Worm (Caenorhabditis elegans) whole organism, mixed stage, embryonic: ENCODE data around the gene K10G6.5.
A peak's percentile ranks its signal among the peaks of the same experiment; 100 is the strongest.

Experiments
- M03D4.4 ChIP-seq: sonication (generic microtip); optimal IDR thresholded peaks from 2 replicates; lab custom pipeline; 2017; ENCODE audit warnings: mild to moderate bottlenecking, missing genetic modification characterization, missing compliant biosample characterization
- bed-3 ChIP-seq: fragments of 200-800 bp; sonication (Bioruptor generic); optimal IDR thresholded peaks from 3 replicates; lab custom pipeline; 2018; ENCODE audit warnings: mild to moderate bottlenecking, missing genetic modification characterization, moderate library complexity, missing compliant biosample characterization
- blmp-1 ChIP-seq: fragments of 150-350 bp; optimal IDR thresholded peaks from 2 replicates; lab custom pipeline; 2014; ENCODE audit warnings: missing biosample characterization, missing genetic modification characterization
- ceh-39 ChIP-seq: fragments of 150-350 bp; optimal IDR thresholded peaks from 2 replicates; lab custom pipeline; 2014; ENCODE audit warnings: missing biosample characterization, missing genetic modification characterization
- ceh-43 ChIP-seq: fragments of 200-800 bp; sonication (Bioruptor generic); optimal IDR thresholded peaks from 2 replicates; lab custom pipeline; 2018; ENCODE audit warnings: mild to moderate bottlenecking, missing genetic modification characterization, moderate library complexity, missing compliant biosample characterization
- ceh-83 ChIP-seq: fragments of 200-800 bp; sonication (Bioruptor generic); optimal IDR thresholded peaks from 2 replicates; lab custom pipeline; 2018; ENCODE audit warnings: mild to moderate bottlenecking, missing genetic modification characterization, missing compliant biosample characterization
- ces-1 ChIP-seq: fragments of 150-350 bp; optimal IDR thresholded peaks from 2 replicates; lab custom pipeline; 2014; ENCODE audit warnings: missing biosample characterization, missing genetic modification reagents, missing genetic modification characterization
- cnd-1 ChIP-seq: fragments of 200-800 bp; sonication (Bioruptor generic); optimal IDR thresholded peaks from 2 replicates; lab custom pipeline; 2018; ENCODE audit warnings: mild to moderate bottlenecking, missing genetic modification characterization, missing compliant biosample characterization
- elt-1 ChIP-seq: sonication (generic microtip); optimal IDR thresholded peaks from 2 replicates; lab custom pipeline; 2017; ENCODE audit warnings: missing genetic modification characterization, mild to moderate bottlenecking, missing compliant biosample characterization, antibody characterized with exemption, moderate library complexity, borderline replicate concordance; ENCODE audit not compliant: insufficient read depth
- elt-3 ChIP-seq: fragments of 150-350 bp; optimal IDR thresholded peaks from 2 replicates; lab custom pipeline; 2014; ENCODE audit warnings: missing biosample characterization, missing genetic modification characterization
- flh-1 ChIP-seq: fragments of 200-800 bp; sonication (Bioruptor generic); optimal IDR thresholded peaks from 2 replicates; lab custom pipeline; 2018; ENCODE audit warnings: mild to moderate bottlenecking, missing genetic modification characterization, moderate library complexity, missing compliant biosample characterization
- ham-2 ChIP-seq: fragments of 200-800 bp; sonication (Bioruptor generic); optimal IDR thresholded peaks from 2 replicates; lab custom pipeline; 2018; ENCODE audit warnings: mild to moderate bottlenecking, missing genetic modification characterization, missing compliant biosample characterization
- hlh-1 ChIP-seq: fragments of 150-350 bp; optimal IDR thresholded peaks from 2 replicates; lab custom pipeline; 2014; ENCODE audit warnings: missing biosample characterization, missing genetic modification reagents, missing genetic modification characterization
- lin-13 ChIP-seq: fragments of 150-350 bp; optimal IDR thresholded peaks from 2 replicates; lab custom pipeline; 2014; ENCODE audit warnings: missing biosample characterization, missing genetic modification characterization
- lin-32 ChIP-seq: fragments of 200-800 bp; sonication (Bioruptor generic); optimal IDR thresholded peaks from 2 replicates; lab custom pipeline; 2018; ENCODE audit warnings: mild to moderate bottlenecking, missing genetic modification characterization, missing compliant biosample characterization
- lsy-2 ChIP-seq: fragments of 150-350 bp; optimal IDR thresholded peaks from 2 replicates; lab custom pipeline; 2014; ENCODE audit warnings: missing biosample characterization, missing genetic modification characterization
- mab-5 ChIP-seq: fragments of 150-350 bp; optimal IDR thresholded peaks from 2 replicates; lab custom pipeline; 2014; ENCODE audit warnings: missing biosample characterization, missing genetic modification characterization
- mep-1 ChIP-seq: fragments of 150-350 bp; optimal IDR thresholded peaks from 2 replicates; lab custom pipeline; 2017; ENCODE audit warnings: missing biosample characterization, missing genetic modification reagents, missing genetic modification characterization, inconsistent platforms
- mls-2 ChIP-seq: sonication (generic microtip); optimal IDR thresholded peaks from 2 replicates; lab custom pipeline; 2016; ENCODE audit warnings: mild to moderate bottlenecking, missing genetic modification characterization, moderate library complexity, missing compliant biosample characterization
- nhr-12 ChIP-seq: fragments of 150-350 bp; optimal IDR thresholded peaks from 2 replicates; lab custom pipeline; 2014; ENCODE audit warnings: missing biosample characterization, missing genetic modification characterization
- nhr-2 ChIP-seq: fragments of 150-350 bp; optimal IDR thresholded peaks from 2 replicates; lab custom pipeline; 2014; ENCODE audit warnings: missing biosample characterization, missing genetic modification characterization
- nhr-237 ChIP-seq: fragments of 150-350 bp; optimal IDR thresholded peaks from 2 replicates; lab custom pipeline; 2014; ENCODE audit warnings: missing biosample characterization, missing genetic modification characterization
- nhr-28 ChIP-seq: fragments of 150-350 bp; optimal IDR thresholded peaks from 2 replicates; lab custom pipeline; 2014; ENCODE audit warnings: missing biosample characterization, missing genetic modification characterization
- nhr-76 ChIP-seq: sonication (generic microtip); optimal IDR thresholded peaks from 2 replicates; lab custom pipeline; 2017; ENCODE audit warnings: missing biosample characterization, missing genetic modification characterization
- pha-4 ChIP-seq: fragments of 150-350 bp; optimal IDR thresholded peaks from 2 replicates; lab custom pipeline; 2018; ENCODE audit warnings: missing biosample characterization, missing genetic modification reagents, missing genetic modification characterization
- snpc-4 ChIP-seq: fragments of 150-350 bp; optimal IDR thresholded peaks from 2 replicates; lab custom pipeline; 2014; ENCODE audit warnings: missing biosample characterization, missing genetic modification characterization
- tbx-8 ChIP-seq: fragments of 200-800 bp; sonication (Bioruptor generic); optimal IDR thresholded peaks from 2 replicates; lab custom pipeline; 2018; ENCODE audit warnings: mild to moderate bottlenecking, missing genetic modification characterization, moderate library complexity, missing compliant biosample characterization
- unc-39 ChIP-seq: fragments of 150-350 bp; optimal IDR thresholded peaks from 2 replicates; lab custom pipeline; 2014; ENCODE audit warnings: missing biosample characterization, missing genetic modification characterization
- unc-62 ChIP-seq: fragments of 150-350 bp; optimal IDR thresholded peaks from 2 replicates; lab custom pipeline; 2014; ENCODE audit warnings: missing biosample characterization, missing genetic modification reagents, missing genetic modification characterization
- zip-8 ChIP-seq: fragments of 150-350 bp; optimal IDR thresholded peaks from 2 replicates; lab custom pipeline; 2014; ENCODE audit warnings: missing biosample characterization, missing genetic modification characterization
- ztf-11 ChIP-seq: fragments of 150-350 bp; optimal IDR thresholded peaks from 2 replicates; lab custom pipeline; 2014; ENCODE audit warnings: missing biosample characterization, missing genetic modification characterization

K10G6.5 gene

ce11 chrII:3986906-3987305 lies at the start of gene K10G6.5:
Gene K10G6.5, plus strand, starts transcription at chrII:3987250.
- TF ChIP-seq ceh-83 (GFP tag; lab: Kevin White, UChicago), result no peak
- TF ChIP-seq ham-2 (GFP tag; lab: Kevin White, UChicago), result no peak
- no peak for TF ChIP-seq blmp-1 (tag; lab: Kevin White, UChicago)
- TF ChIP-seq mep-1 (tag; lab: Kevin White, UChicago), result no peak
- no peak for TF ChIP-seq lin-32 (GFP tag; lab: Kevin White, UChicago)
- TF ChIP-seq nhr-237 (tag; lab: Kevin White, UChicago), result no peak
- TF ChIP-seq ceh-39 (tag; lab: Kevin White, UChicago), result no peak
- TF ChIP-seq mab-5 (tag; lab: Kevin White, UChicago), result no peak
- no peak for TF ChIP-seq flh-1
- TF ChIP-seq mls-2 (tag; lab: Kevin White, UChicago), result no peak
- no peak for TF ChIP-seq unc-62 (GFP tag; lab: Kevin White, UChicago)
- no peak for TF ChIP-seq nhr-12 (tag; lab: Kevin White, UChicago)
- TF ChIP-seq bed-3 (GFP tag; lab: Kevin White, UChicago), result no peak
- TF ChIP-seq unc-39 (tag; lab: Kevin White, UChicago), result no peak
- no peak for TF ChIP-seq hlh-1 (tag; lab: Kevin White, UChicago)

ce11 chrII:3947404-3947803 lies 39.6 kb upstream of the K10G6.5 start:
- TF ChIP-seq ztf-11 (tag; lab: Kevin White, UChicago), result no peak
- TF ChIP-seq M03D4.4, result no peak
- no peak for TF ChIP-seq snpc-4 (tag; lab: Kevin White, UChicago)
- no peak for TF ChIP-seq ceh-43 (GFP tag; lab: Kevin White, UChicago)
- no peak for TF ChIP-seq ces-1 (GFP tag; lab: Kevin White, UChicago)
- TF ChIP-seq zip-8, result no peak
- no peak for TF ChIP-seq tbx-8 (GFP tag; lab: Kevin White, UChicago)
- no peak for TF ChIP-seq nhr-76 (tag; lab: Kevin White, UChicago)
- no peak for TF ChIP-seq elt-3 (tag; lab: Kevin White, UChicago)
- no peak for TF ChIP-seq bed-3 (GFP tag; lab: Kevin White, UChicago)
- TF ChIP-seq ceh-39 (tag; lab: Kevin White, UChicago), result no peak
- TF ChIP-seq unc-62 (GFP tag; lab: Kevin White, UChicago), result no peak
- no peak for TF ChIP-seq cnd-1 (tag; lab: Kevin White, UChicago)
- TF ChIP-seq lin-13 (tag; lab: Kevin White, UChicago), result no peak
- TF ChIP-seq, all 35 proteins: peak for 0

ce11 chrII:3948507-3948906 lies 38.5 kb upstream of the K10G6.5 start:
- TF ChIP-seq ces-1 (GFP tag; lab: Kevin White, UChicago) (peak; percentile 9), cnd-1 (tag; lab: Kevin White, UChicago) (no peak), tbx-8 (GFP tag; lab: Kevin White, UChicago) (no peak)

DNA sequence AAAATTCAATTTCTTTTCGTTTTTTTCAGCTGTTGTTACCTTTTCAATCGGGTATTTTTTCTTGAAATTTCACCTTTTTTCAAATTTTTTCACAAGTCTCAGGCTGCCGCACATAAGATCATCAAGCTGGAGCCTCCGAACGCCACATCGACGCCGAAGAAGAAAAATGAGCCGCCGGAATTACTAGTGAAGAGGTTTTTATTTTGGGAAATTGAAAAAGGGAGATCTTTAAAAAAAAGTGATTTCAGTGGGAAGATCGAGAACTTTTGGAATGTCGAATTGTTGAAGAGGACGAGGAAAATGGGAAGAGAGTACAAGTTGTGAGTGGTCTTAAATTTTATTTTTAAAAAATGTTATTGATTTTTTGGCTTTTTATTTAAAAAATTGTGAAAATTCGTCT lies 37.0 kb upstream of the K10G6.5 start, which contains the start of gene sea-2:
sea-2 (plus strand) TSS at position 301 of the 400 bp plus-strand sequence.
- TF ChIP-seq ceh-39 (tag; lab: Kevin White, UChicago) (no peak), snpc-4 (tag; lab: Kevin White, UChicago) (no peak), pha-4 (tag; lab: Kevin White, UChicago) (no peak), ceh-43 (GFP tag; lab: Kevin White, UChicago) (no peak), ces-1 (GFP tag; lab: Kevin White, UChicago) (no peak), nhr-2 (tag; lab: Kevin White, UChicago) (no peak), nhr-237 (tag; lab: Kevin White, UChicago) (no peak), elt-3 (tag; lab: Kevin White, UChicago) (no peak), ztf-11 (tag; lab: Kevin White, UChicago) (no peak), unc-39 (tag; lab: Kevin White, UChicago) (no peak), lin-13 (tag; lab: Kevin White, UChicago) (no peak), mab-5 (tag; lab: Kevin White, UChicago) (no peak), ceh-83 (GFP tag; lab: Kevin White, UChicago) (no peak), bed-3 (GFP tag; lab: Kevin White, UChicago) (no peak), hlh-1 (tag; lab: Kevin White, UChicago) (no peak), nhr-12 (tag; lab: Kevin White, UChicago) (no peak), elt-1 (tag; lab: Kevin White, UChicago) (no peak)

ce11 chrII:3951354-3951753 lies 35.7 kb upstream of the K10G6.5 start:
- TF ChIP-seq ceh-83 (GFP tag; lab: Kevin White, UChicago), result no peak
- no peak for TF ChIP-seq nhr-28 (tag; lab: Kevin White, UChicago)
- TF ChIP-seq unc-39 (tag; lab: Kevin White, UChicago), result no peak
- TF ChIP-seq mls-2 (tag; lab: Kevin White, UChicago), result no peak
- TF ChIP-seq elt-1 (tag; lab: Kevin White, UChicago), result no peak
- no peak for TF ChIP-seq lsy-2 (tag; lab: Kevin White, UChicago)
